Fruit fly (Drosophila melanogaster): ENCODE results near the gene CG7916.

dm6 chr2L:13893439-13893838 is 46.9 kb downstream of the CG7916 start:
- TF ChIP-seq CG12605 (GFP tag; IDR thresholded peaks at IDR 0.05): peak; percentile 33; the same call in 1 of the 2 replicates
- no peak for TF ChIP-seq EcR (GFP tag; optimal IDR thresholded peaks at IDR 0.05)
- no peak for TF ChIP-seq gl (tag; optimal IDR thresholded peaks at IDR 0.05)
- no peak for TF ChIP-seq fd96Ca (GFP tag; IDR thresholded peaks at IDR 0.05)
- TF ChIP-seq CG14655 (GFP tag; optimal IDR thresholded peaks at IDR 0.05): no peak
- no peak for TF ChIP-seq Pif1A (GFP tag; optimal IDR thresholded peaks at IDR 0.05)
- TF ChIP-seq CG8301 (tag; optimal IDR thresholded peaks at IDR 0.05): no peak

All from whole organism, pupa.